Worm (Caenorhabditis elegans) whole organism, L4 larva: ENCODE results near the gene Y55B1AR.4.

Experiments used
- daf-19 ChIP-seq: fragments of 200-800 bp; sonication (Bioruptor generic); conservative IDR thresholded peaks from 2 replicates; pipeline ENCODE4 v1.3.6; 2022; ENCODE audit warnings: missing genetic modification characterization, missing compliant biosample characterization
- ztf-11 ChIP-seq: fragments of 150-350 bp; optimal IDR thresholded peaks from 2 replicates; lab custom pipeline; 2014; ENCODE audit warnings: missing biosample characterization, missing genetic modification characterization

- TF ChIP-seq ztf-11 (tag; lab: Kevin White, UChicago) (no peak), daf-19 (GFP tag; lab: Robert Waterston, UW) (no peak)
These were observed 9.9 kb downstream of the Y55B1AR.4 start for ce11 chrIII:595449-595848.
